Worm (Caenorhabditis elegans): ENCODE results near the gene ubc-9.

ubc-9 gene

DNA sequence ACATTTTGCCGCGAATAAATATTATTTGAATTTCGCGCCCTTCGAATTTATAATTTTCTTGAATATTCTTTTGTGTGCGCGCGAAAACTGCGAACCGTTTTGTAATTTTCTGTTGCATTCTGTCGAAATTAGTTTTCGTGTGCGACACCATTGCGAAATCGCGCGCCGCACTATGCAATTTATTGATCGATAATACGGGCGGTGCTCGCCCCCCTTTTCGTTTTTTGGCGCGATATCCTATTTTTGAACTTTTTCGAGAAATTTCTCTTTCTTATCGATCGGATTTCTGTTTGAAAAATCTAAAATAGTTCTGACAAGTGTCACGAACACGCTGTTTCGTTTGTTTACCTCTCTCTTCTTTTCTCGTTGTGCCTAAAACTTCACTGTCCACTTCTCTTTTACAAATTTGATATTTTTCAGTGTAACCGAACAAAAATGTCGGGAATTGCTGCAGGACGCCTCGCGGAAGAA is at the start of gene ubc-9:
TSS of gene ubc-9 (plus strand) at position 421 of the 471 bp plus-strand sequence.
- peak; percentile 27 for TF ChIP-seq W03F9.2 (tag; optimal IDR thresholded peaks at IDR 0.05)
- TF ChIP-seq dao-5 (tag; optimal IDR thresholded peaks at IDR 0.05): no peak
- peak; percentile 52 for TF ChIP-seq him-1 (tag; optimal IDR thresholded peaks at IDR 0.05)

DNA sequence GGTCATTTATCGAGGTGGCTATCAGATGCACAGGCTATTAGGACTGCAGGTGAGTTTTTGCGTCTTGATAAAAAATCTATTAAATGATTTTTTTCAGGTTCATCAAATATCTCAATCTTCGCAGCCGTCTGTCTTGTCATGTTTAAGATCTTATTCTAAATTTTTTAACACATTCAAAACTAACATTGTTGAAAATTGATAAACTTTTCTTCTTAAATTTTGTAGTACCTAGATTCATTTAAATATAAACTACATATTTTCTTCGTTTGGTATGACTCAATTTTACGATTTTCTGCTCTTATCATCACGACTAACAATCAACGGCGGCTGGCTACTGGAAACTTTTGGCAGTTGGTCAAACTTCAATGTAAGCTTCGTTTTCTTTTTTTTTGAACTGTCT is 48.3 kb upstream of the ubc-9 start, which contains the start of gene F19C7.4:
TSS of gene F19C7.4 (plus strand) at position 301 of the 400 bp plus-strand sequence.
- TF ChIP-seq dao-5 (tag; optimal IDR thresholded peaks at IDR 0.05) (no peak), W03F9.2 (tag; optimal IDR thresholded peaks at IDR 0.05) (no peak), him-1 (tag; optimal IDR thresholded peaks at IDR 0.05) (no peak)

DNA sequence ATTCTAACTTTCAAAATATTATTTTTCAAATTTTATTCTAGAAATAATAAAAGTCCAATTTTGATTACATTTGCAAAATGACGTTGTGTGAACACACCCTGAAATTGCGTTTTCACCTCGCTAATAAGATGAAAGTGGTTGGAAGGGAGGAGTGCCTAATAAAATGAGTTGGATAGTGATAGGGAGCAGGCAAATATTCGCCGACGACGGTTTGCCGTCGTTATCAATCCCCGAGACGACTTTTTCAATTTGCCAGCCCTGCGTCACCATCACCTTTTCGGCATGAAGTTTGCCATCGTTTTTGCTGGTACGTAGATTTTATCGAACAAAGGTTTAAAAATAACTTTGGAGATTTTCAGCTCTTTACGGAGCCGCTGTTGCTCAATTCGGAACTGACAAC is 45.2 kb upstream of the ubc-9 start, which contains the start of gene nspg-10:
TSS of gene nspg-10 (plus strand) at position 179 of the 400 bp plus-strand sequence.
- no peak for TF ChIP-seq him-1 (tag; optimal IDR thresholded peaks at IDR 0.05)
- no peak for TF ChIP-seq W03F9.2 (tag; optimal IDR thresholded peaks at IDR 0.05)
- no peak for TF ChIP-seq dao-5 (tag; optimal IDR thresholded peaks at IDR 0.05)

DNA sequence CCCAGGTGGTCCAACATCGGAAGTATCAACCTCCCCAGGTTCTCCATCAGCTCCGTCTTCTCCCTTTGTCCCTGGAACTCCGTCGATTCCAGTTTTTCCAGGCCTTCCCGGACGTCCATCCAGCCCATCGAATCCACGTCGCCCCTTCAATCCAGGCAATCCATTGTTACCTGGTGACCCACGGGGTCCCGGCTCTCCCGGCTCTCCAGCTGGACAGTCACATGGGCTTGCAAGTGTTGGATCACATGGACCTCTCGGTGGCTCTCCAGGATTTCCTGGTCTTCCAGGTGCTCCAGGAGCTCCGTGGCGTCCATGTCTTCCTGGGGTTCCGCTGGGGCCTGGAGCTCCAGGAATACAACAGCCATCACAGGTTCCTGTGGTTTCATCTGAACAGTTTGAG is 42.2 kb upstream of the ubc-9 start:
- TF ChIP-seq W03F9.2 (tag; optimal IDR thresholded peaks at IDR 0.05) (no peak), him-1 (tag; optimal IDR thresholded peaks at IDR 0.05) (no peak), dao-5 (tag; optimal IDR thresholded peaks at IDR 0.05) (no peak)

DNA sequence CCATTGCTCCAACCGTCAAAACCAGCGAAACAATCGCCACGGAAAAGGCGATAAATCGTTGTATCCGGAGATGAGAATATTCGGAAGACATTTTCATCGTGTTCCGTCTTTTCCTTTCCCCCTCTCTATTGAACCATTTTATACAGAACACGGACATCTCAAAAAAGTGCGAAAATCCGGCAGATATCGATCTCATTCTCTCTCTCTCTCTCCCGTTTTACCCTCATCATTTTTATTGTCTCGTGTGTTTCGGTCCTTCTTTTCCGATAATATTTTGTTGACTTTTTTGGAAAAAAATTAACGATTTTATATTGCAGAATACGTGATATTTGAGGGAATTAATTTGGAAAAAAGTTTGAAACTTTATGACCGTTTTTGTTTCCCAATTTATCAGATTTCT is 41.3 kb upstream of the ubc-9 start, which contains the start of gene col-110:
TSS of gene col-110 (minus strand) at position 101 of the 400 bp plus-strand sequence.
- no peak for TF ChIP-seq dao-5 (tag; optimal IDR thresholded peaks at IDR 0.05)
- no peak for TF ChIP-seq W03F9.2 (tag; optimal IDR thresholded peaks at IDR 0.05)

DNA sequence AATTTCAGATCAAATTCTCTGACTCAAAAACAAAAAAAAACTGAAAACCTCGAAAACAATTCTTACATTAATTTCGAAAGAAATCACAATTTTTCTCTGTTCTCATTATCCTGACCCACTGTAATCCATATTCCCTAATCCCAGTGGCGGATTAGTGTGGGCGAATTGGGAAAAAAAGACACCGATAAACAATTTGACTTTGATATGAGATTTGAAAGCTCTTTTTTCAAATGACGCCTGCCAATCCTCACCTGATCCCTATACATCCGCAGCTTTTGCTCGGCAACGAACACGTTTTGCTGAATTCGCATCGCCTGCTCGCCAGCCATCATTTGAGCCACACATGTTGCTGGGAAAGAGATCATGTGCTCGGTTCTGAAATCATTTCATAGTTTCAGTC is 39.1 kb upstream of the ubc-9 start:
- TF ChIP-seq W03F9.2 (tag; optimal IDR thresholded peaks at IDR 0.05) (no peak), dao-5 (tag; optimal IDR thresholded peaks at IDR 0.05) (no peak), him-1 (tag; optimal IDR thresholded peaks at IDR 0.05) (no peak)

DNA sequence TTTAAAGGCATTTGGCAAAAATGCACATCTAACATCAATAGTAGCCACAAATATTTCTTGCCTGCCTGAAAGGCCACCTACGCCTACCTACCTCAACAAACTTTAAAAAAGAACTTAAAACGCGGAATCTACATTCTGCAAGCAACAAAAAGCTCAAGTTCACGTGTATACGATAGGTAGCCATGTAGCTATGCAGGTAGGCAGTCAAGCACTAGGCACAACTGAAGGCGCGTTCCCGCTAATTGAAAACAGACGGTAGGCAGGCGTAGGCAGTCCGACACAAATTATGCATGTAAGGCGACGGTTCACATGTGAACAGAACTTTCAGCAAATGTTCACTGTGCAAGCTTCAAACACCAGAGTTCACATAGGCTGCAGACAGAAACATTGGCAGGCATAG is 38.2 kb upstream of the ubc-9 start:
- no peak for TF ChIP-seq him-1 (tag; optimal IDR thresholded peaks at IDR 0.05)
- TF ChIP-seq W03F9.2 (tag; optimal IDR thresholded peaks at IDR 0.05): no peak
- no peak for TF ChIP-seq dao-5 (tag; optimal IDR thresholded peaks at IDR 0.05)

DNA sequence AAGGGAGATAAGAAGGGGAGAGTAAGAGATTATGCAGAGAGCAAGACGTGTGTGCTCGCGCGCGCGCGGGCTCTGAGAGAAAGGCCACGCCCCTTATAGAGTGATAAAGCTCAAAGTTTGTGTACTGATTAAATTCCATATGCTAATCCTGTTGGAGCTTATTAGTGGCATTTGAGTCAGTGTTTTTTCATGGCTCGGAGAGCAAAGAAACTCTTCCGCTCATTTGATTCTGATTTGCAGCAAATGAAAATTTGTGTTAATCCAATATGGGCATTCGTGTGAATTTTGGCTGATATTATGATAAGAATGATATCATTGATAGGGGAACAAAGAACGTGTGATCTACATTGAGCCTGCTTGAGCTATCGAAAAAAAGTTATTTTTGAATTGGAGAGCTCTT is 37.3 kb upstream of the ubc-9 start:
- TF ChIP-seq him-1 (tag; optimal IDR thresholded peaks at IDR 0.05): no peak
- TF ChIP-seq dao-5 (tag; optimal IDR thresholded peaks at IDR 0.05): no peak
- no peak for TF ChIP-seq W03F9.2 (tag; optimal IDR thresholded peaks at IDR 0.05)

DNA sequence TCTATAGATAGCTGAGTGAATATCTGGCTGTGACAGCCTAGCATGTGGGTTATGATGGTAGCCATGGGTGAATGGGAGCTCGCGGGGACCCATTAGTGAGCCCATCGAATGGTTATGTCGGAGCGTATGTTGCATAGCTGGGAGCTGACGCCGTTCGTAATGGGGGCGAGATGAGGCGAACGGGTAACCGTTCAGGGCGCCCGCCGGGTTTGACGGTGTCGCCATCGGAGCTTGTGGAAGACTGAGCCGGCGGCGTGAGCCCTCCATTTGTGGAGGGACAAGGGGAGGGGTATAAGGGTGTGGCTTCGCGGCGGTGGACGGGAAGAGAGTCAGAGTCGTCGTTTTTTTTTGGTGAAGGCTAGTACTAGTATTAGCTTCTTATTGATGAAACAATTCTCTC is 27.0 kb upstream of the ubc-9 start:
- TF ChIP-seq W03F9.2 (tag; optimal IDR thresholded peaks at IDR 0.05): no peak
- TF ChIP-seq him-1 (tag; optimal IDR thresholded peaks at IDR 0.05): no peak
- TF ChIP-seq dao-5 (tag; optimal IDR thresholded peaks at IDR 0.05): no peak

DNA sequence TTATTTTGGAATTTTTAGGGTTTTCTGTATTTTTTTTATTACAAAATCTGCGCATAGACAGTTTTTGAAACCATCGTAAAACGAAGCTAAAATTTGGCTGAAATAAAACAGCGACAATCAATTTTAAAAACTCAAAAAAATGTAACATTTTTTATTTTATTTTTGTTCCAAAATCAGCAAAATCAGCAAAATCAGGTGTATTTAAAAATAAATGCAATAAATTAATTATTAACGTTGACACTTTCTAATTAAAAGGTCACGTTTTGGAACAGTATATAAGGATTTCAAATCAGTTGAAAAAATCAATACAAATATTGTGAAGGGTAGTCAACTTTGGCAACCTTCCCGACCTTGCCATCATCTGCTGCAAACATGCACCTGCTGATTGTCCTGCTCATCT is 17.5 kb upstream of the ubc-9 start, which contains the start of gene R105.1:
TSS of gene R105.1 (plus strand) at position 301 of the 400 bp plus-strand sequence.
- TF ChIP-seq W03F9.2 (tag; optimal IDR thresholded peaks at IDR 0.05) (no peak), him-1 (tag; optimal IDR thresholded peaks at IDR 0.05) (no peak), dao-5 (tag; optimal IDR thresholded peaks at IDR 0.05) (no peak)

DNA sequence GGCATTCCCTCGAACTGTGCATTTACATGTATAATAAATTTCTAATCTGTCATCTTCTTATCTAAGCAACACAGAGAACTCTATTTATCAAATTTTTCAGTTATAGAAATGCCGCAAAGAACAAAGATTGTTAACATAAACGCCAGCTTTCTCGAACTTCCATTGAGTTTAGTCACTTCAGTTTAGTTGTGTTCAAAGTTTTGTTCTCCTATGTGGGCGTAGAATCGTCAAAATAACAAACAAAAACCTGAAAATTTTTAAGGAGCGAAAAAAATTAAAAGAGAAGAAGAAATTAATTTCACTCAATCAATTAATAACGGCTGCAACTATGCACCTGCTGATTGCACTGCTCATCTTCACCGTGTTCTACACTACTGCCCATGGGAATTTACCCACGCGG is 14.8 kb upstream of the ubc-9 start, which contains the start of gene R105.5:
TSS of gene R105.5 (plus strand) at position 301 of the 400 bp plus-strand sequence.
- TF ChIP-seq dao-5 (tag; optimal IDR thresholded peaks at IDR 0.05) (no peak), him-1 (tag; optimal IDR thresholded peaks at IDR 0.05) (no peak), W03F9.2 (tag; optimal IDR thresholded peaks at IDR 0.05) (no peak)

DNA sequence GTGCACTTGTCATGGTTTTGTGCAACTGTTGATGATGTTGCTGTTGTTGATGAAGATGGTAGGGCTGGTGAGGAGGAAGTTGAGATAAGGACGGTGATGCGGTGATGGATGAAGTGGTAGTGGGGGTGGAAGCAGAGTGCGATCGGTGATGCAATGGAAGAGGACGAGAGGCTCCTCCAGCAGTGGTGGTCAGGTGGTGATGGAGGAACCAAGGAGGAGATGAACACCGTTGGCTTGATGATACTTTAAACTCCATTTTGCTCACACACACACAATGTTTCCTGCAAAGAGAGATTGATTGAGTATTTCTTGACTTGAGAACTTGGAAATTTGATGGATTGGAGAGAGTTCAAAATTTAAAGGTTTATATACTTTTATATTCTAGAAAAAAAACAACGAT is 13.0 kb upstream of the ubc-9 start, which contains the start of gene F19C7.8:
TSS of gene F19C7.8 (minus strand) at position 256 of the 400 bp plus-strand sequence.
- no peak for TF ChIP-seq W03F9.2 (tag; optimal IDR thresholded peaks at IDR 0.05)
- TF ChIP-seq him-1 (tag; optimal IDR thresholded peaks at IDR 0.05): no peak
- TF ChIP-seq dao-5 (tag; optimal IDR thresholded peaks at IDR 0.05): no peak

DNA sequence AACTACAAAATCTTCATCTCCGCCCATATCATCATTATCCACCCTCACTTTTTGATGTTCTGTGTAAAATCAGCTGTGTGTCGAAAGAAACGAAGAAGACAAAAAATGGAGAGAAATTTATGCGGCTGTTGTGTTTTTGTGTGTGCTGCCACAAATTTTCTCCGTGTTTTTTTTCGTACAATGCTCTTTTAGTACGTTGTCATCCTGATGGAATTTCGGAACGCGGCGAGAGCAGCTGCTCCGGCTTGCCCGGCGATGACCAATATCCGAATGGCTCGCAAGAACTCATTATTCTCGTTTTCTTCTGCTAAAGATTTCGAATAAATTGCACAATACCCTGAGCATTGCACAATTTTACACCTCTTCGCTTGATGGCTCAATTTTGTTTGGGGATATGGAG is 11.5 kb upstream of the ubc-9 start:
- TF ChIP-seq W03F9.2 (tag; optimal IDR thresholded peaks at IDR 0.05) (no peak), him-1 (tag; optimal IDR thresholded peaks at IDR 0.05) (no peak)

DNA sequence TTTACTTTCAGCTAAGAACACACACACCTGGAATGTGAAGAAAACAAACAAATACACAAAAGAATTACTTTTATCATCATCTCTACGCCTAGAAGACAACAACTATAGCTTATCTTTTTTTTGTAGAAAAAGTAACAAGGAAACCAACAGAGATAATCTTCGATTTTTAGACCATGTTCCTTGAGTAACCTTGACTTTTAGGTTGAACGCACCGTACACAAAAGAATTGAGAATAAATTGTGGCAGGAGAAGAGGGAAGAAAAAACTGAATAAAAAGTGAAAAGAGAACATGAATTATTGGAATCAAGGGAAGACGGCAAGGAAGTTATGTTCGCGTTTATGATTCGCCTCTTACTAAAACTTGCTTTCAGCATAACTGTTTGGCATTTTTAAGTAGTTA is 9.9 kb upstream of the ubc-9 start:
- no peak for TF ChIP-seq W03F9.2 (tag; optimal IDR thresholded peaks at IDR 0.05)
- no peak for TF ChIP-seq dao-5 (tag; optimal IDR thresholded peaks at IDR 0.05)
- no peak for TF ChIP-seq him-1 (tag; optimal IDR thresholded peaks at IDR 0.05)

DNA sequence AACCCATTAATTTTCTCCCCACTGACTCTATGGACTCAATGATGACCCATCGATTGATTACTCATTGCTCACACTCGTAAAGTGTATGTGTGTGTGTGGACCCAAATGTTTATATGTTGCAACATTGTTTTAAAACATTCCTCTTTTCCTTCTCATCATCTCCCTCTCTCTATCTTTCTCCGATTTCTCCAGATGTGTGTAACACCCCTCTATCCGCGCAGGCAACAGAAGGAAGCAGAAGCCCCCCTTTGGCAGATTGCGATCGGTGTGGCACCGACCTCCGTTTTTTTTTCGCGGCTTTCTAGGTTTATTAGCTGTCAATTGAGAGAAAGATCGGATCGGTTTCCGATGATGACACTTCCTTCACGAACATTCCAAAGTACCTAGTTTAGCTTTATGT is 7.3 kb upstream of the ubc-9 start:
- TF ChIP-seq him-1 (tag; optimal IDR thresholded peaks at IDR 0.05) (no peak), dao-5 (tag; optimal IDR thresholded peaks at IDR 0.05) (no peak), W03F9.2 (tag; optimal IDR thresholded peaks at IDR 0.05) (no peak)
